Worm (Caenorhabditis elegans) whole organism, young adult: Measurements from ENCODE around the gene Y46G5A.18.

Experiments used
- B0336.3 ChIP-seq: fragments of 200-800 bp; sonication (Bioruptor generic); IDR thresholded peaks from 2 replicates; pipeline ENCODE4 v1.3.6; 2022; ENCODE audit warnings: missing genetic modification characterization, missing compliant biosample characterization
- F22D6.2 ChIP-seq: sonication (generic microtip); optimal IDR thresholded peaks from 2 replicates; lab custom pipeline; 2016; ENCODE audit warnings: mild to moderate bottlenecking, missing genetic modification characterization, missing compliant biosample characterization
- F33H1.4 ChIP-seq: fragments of 200-800 bp; sonication (Bioruptor generic); IDR thresholded peaks from 2 replicates; pipeline ENCODE4 v1.3.6; 2022; ENCODE audit warnings: missing genetic modification reagents, missing genetic modification characterization, missing compliant biosample characterization
- F49E8.2 ChIP-seq: sonication (generic microtip); optimal IDR thresholded peaks from 3 replicates; lab custom pipeline; 2017; ENCODE audit warnings: missing genetic modification characterization, mild to moderate bottlenecking, missing compliant biosample characterization, antibody characterized with exemption, moderate library complexity; ENCODE audit not compliant: insufficient read depth
- F52B5.7 ChIP-seq: sonication (generic microtip); optimal IDR thresholded peaks from 2 replicates; lab custom pipeline; 2016; ENCODE audit warnings: mild to moderate bottlenecking, missing genetic modification characterization, missing compliant biosample characterization
- K11D2.4 ChIP-seq: fragments of 200-800 bp; sonication (Bioruptor generic); IDR thresholded peaks from 2 replicates; pipeline ENCODE4 v1.3.6; 2022; ENCODE audit warnings: missing genetic modification reagents, missing genetic modification characterization, missing compliant biosample characterization
- Y53G8AR.9 ChIP-seq: fragments of 200-800 bp; sonication (Bioruptor generic); conservative IDR thresholded peaks from 2 replicates; pipeline ENCODE4 v1.3.6; 2022; ENCODE audit warnings: missing genetic modification reagents, missing genetic modification characterization, missing compliant biosample characterization
- Y67H2A.10 ChIP-seq: fragments of 200-800 bp; sonication (Bioruptor generic); conservative IDR thresholded peaks from 2 replicates; pipeline ENCODE4 v1.3.6; 2022; ENCODE audit warnings: missing genetic modification reagents, missing genetic modification characterization, missing compliant biosample characterization
- Y95B8A.8 ChIP-seq: fragments of 200-800 bp; sonication (Bioruptor generic); IDR thresholded peaks from 2 replicates; pipeline ENCODE4 v1.3.6; 2022; ENCODE audit warnings: missing genetic modification reagents, missing genetic modification characterization, missing compliant biosample characterization
- ama-1 ChIP-seq, 3 experiments: fragments of 150-350 bp in 1 of 3; sonication (generic microtip) in 2 of 3; optimal IDR thresholded peaks; 2 replicates each; lab custom pipeline; 2014 to 2018; ENCODE audit warnings: missing biosample characterization in 2 of 3, missing genetic modification characterization in 2 of 3, missing genetic modification reagents in 2 of 3
- atf-7 ChIP-seq: sonication (generic microtip); optimal IDR thresholded peaks from 2 replicates; lab custom pipeline; 2017; ENCODE audit warnings: mild to moderate bottlenecking, missing genetic modification characterization, missing compliant biosample characterization
- athp-1 ChIP-seq: sonication (generic microtip); optimal IDR thresholded peaks from 2 replicates; lab custom pipeline; 2017; ENCODE audit warnings: mild to moderate bottlenecking, missing genetic modification characterization, missing compliant biosample characterization
- attf-6 ChIP-seq: fragments of 200-800 bp; sonication (Bioruptor generic); IDR thresholded peaks from 2 replicates; pipeline ENCODE4 v1.3.6; 2022; ENCODE audit warnings: missing genetic modification reagents, missing genetic modification characterization, missing compliant biosample characterization
- bed-1 ChIP-seq: fragments of 200-800 bp; sonication (Bioruptor generic); IDR thresholded peaks from 2 replicates; pipeline ENCODE4 v1.3.6; 2022; ENCODE audit warnings: missing genetic modification reagents, missing genetic modification characterization, missing compliant biosample characterization
- cebp-1 ChIP-seq, 2 experiments: fragments of 200-800 bp in 1 of 2; sonication (Bioruptor generic) in 1 of 2; sonication (generic microtip) in 1 of 2; IDR thresholded peaks in 1 of 2; optimal IDR thresholded peaks in 1 of 2; 2 replicates each; pipeline versions ENCODE4 v1.3.6 to Lab custom; 2017 to 2022; ENCODE audit warnings: missing compliant biosample characterization in 2 of 2, missing genetic modification characterization in 2 of 2, mild to moderate bottlenecking in 1 of 2, missing genetic modification reagents in 1 of 2, moderate library complexity in 1 of 2
- cebp-2 ChIP-seq: fragments of 200-800 bp; sonication (Bioruptor generic); IDR thresholded peaks from 2 replicates; pipeline ENCODE4 v1.3.6; 2022; ENCODE audit warnings: missing genetic modification characterization, missing compliant biosample characterization
- ceh-91 ChIP-seq: fragments of 200-800 bp; sonication (Bioruptor generic); IDR thresholded peaks from 2 replicates; pipeline ENCODE4 v1.3.6; 2022; ENCODE audit warnings: missing genetic modification reagents, missing genetic modification characterization, missing compliant biosample characterization
- chd-7 ChIP-seq: sonication (generic microtip); optimal IDR thresholded peaks from 2 replicates; lab custom pipeline; 2016; ENCODE audit warnings: mild to moderate bottlenecking, missing genetic modification characterization, moderate library complexity, missing compliant biosample characterization
- dox-1 ChIP-seq: fragments of 200-800 bp; sonication (Bioruptor generic); IDR thresholded peaks from 2 replicates; pipeline ENCODE4 v1.3.6; 2022; ENCODE audit warnings: missing genetic modification reagents, missing genetic modification characterization, missing compliant biosample characterization
- ets-4 ChIP-seq: fragments of 200-800 bp; sonication (Bioruptor generic); optimal IDR thresholded peaks from 2 replicates; lab custom pipeline; 2018; ENCODE audit warnings: mild to moderate bottlenecking, missing genetic modification characterization, missing compliant biosample characterization
- him-1 ChIP-seq: sonication (generic microtip); optimal IDR thresholded peaks from 2 replicates; lab custom pipeline; 2016; ENCODE audit warnings: missing genotype, missing genetic modification reagents, missing genetic modification characterization, missing compliant biosample characterization
- hlh-26 ChIP-seq: fragments of 200-800 bp; sonication (Bioruptor generic); conservative IDR thresholded peaks from 2 replicates; pipeline ENCODE4 v1.3.6; 2022; ENCODE audit warnings: missing genetic modification reagents, missing genetic modification characterization, missing compliant biosample characterization
- hmg-1.2 ChIP-seq: fragments of 200-800 bp; sonication (Bioruptor generic); IDR thresholded peaks from 2 replicates; pipeline ENCODE4 v1.3.6; 2022; ENCODE audit warnings: missing genetic modification reagents, missing genetic modification characterization, missing compliant biosample characterization
- hsf-1 ChIP-seq: fragments of 200-800 bp; sonication (Bioruptor generic); IDR thresholded peaks from 2 replicates; pipeline ENCODE4 v1.3.6; 2022; ENCODE audit warnings: missing genetic modification reagents, missing genetic modification characterization, missing compliant biosample characterization
- let-526 ChIP-seq: fragments of 200-800 bp; sonication (Bioruptor generic); IDR thresholded peaks from 2 replicates; pipeline ENCODE4 v1.3.6; 2022; ENCODE audit warnings: missing genetic modification reagents, missing genetic modification characterization, missing compliant biosample characterization
- lin-40 ChIP-seq: sonication (generic microtip); optimal IDR thresholded peaks from 2 replicates; lab custom pipeline; 2016; ENCODE audit warnings: missing genetic modification characterization, mild to moderate bottlenecking, missing compliant biosample characterization, missing genotype, missing genetic modification reagents
- lin-54 ChIP-seq: fragments of 200-800 bp; sonication (Bioruptor generic); optimal IDR thresholded peaks from 2 replicates; lab custom pipeline; 2018; ENCODE audit warnings: mild to moderate bottlenecking, missing genetic modification characterization, missing compliant biosample characterization
- lsl-1 ChIP-seq: fragments of 200-800 bp; sonication (Bioruptor generic); optimal IDR thresholded peaks from 2 replicates; lab custom pipeline; 2018; ENCODE audit warnings: mild to moderate bottlenecking, missing genetic modification characterization, moderate library complexity, missing compliant biosample characterization
- madf-8 ChIP-seq: fragments of 200-800 bp; sonication (Bioruptor generic); conservative IDR thresholded peaks from 2 replicates; pipeline ENCODE4 v1.3.6; 2022; ENCODE audit warnings: missing genetic modification reagents, missing genetic modification characterization, missing compliant biosample characterization
- mcd-1 ChIP-seq: fragments of 200-800 bp; sonication (Bioruptor generic); IDR thresholded peaks from 2 replicates; pipeline ENCODE4 v1.3.6; 2022; ENCODE audit warnings: missing genetic modification reagents, missing genetic modification characterization, missing compliant biosample characterization
- nfya-2 ChIP-seq: fragments of 200-800 bp; sonication (Bioruptor generic); IDR thresholded peaks from 2 replicates; pipeline ENCODE4 v1.3.6; 2022; ENCODE audit warnings: missing genetic modification reagents, missing genetic modification characterization, missing compliant biosample characterization
- nfyb-1 ChIP-seq: fragments of 200-800 bp; sonication (Bioruptor generic); IDR thresholded peaks from 2 replicates; pipeline ENCODE4 v1.3.6; 2022; ENCODE audit warnings: missing genetic modification reagents, missing genetic modification characterization, missing compliant biosample characterization
- nhr-179 ChIP-seq: sonication (generic microtip); optimal IDR thresholded peaks from 2 replicates; lab custom pipeline; 2016; ENCODE audit warnings: mild to moderate bottlenecking, missing genetic modification characterization, missing compliant biosample characterization
- repo-1 ChIP-seq: sonication (generic microtip); optimal IDR thresholded peaks from 2 replicates; lab custom pipeline; 2017; ENCODE audit warnings: mild to moderate bottlenecking, missing genetic modification characterization, missing compliant biosample characterization
- snpc-1.1 ChIP-seq: sonication (generic microtip); optimal IDR thresholded peaks from 2 replicates; lab custom pipeline; 2017; ENCODE audit warnings: missing genetic modification characterization, mild to moderate bottlenecking, missing compliant biosample characterization, antibody characterized with exemption, moderate library complexity, missing genotype, missing genetic modification reagents; ENCODE audit not compliant: insufficient read depth
- somi-1 ChIP-seq: fragments of 200-800 bp; sonication (Bioruptor generic); optimal IDR thresholded peaks from 2 replicates; lab custom pipeline; 2018; ENCODE audit warnings: mild to moderate bottlenecking, missing genetic modification characterization, missing compliant biosample characterization
- tbp1 ChIP-seq: fragments of 200-800 bp; sonication (Bioruptor generic); optimal IDR thresholded peaks from 2 replicates; lab custom pipeline; 2018; ENCODE audit warnings: mild to moderate bottlenecking, missing genetic modification characterization, missing compliant biosample characterization
- tlf-1 ChIP-seq: fragments of 200-800 bp; sonication (Bioruptor generic); optimal IDR thresholded peaks from 2 replicates; lab custom pipeline; 2018; ENCODE audit warnings: mild to moderate bottlenecking, missing genetic modification characterization, missing compliant biosample characterization
- zfh-2 ChIP-seq: fragments of 200-800 bp; sonication (Bioruptor generic); conservative IDR thresholded peaks from 2 replicates; pipeline ENCODE4 v1.3.6; 2022; ENCODE audit warnings: missing genetic modification reagents, missing genetic modification characterization, missing compliant biosample characterization

The Y46G5A.18 gene

ce11 chrII:12795188-12795587, 9.9 kb downstream of the Y46G5A.18 start (continued):
- peak; percentile 13 for TF ChIP-seq repo-1 (tag; lab: Kevin White, UChicago)

ce11 chrII:12790392-12790791, 14.7 kb downstream of the Y46G5A.18 start:
- TF ChIP-seq tlf-1 (GFP tag; lab: Kevin White, UChicago), result no peak
- TF ChIP-seq nfyb-1, result peak; percentile 70
- TF ChIP-seq madf-8 (GFP tag; lab: Robert Waterston, UW), result no peak
- TF ChIP-seq, all 124 proteins: peak for 1

- no peak for TF ChIP-seq ets-4
- 0 out of 2 replicates have a peak, but pooled peaks have one; percentile 19 for TF ChIP-seq dox-1 (GFP tag; lab: Robert Waterston, UW)
- TF ChIP-seq cebp-2, result 0 out of 2 replicates have a peak, but pooled peaks have one; percentile 69
- TF ChIP-seq cebp-1 (GFP tag; IDR thresholded peaks at IDR 0.05; lab: Robert Waterston, UW), result no peak
- TF ChIP-seq cebp-1 (tag; optimal IDR thresholded peaks at IDR 0.05; lab: Kevin White, UChicago), result peak; percentile 8
- TF ChIP-seq B0336.3, result 0 out of 2 replicates have a peak, but pooled peaks have one; percentile 32
- no peak for TF ChIP-seq Y67H2A.10 (GFP tag; lab: Robert Waterston, UW)
- no peak for TF ChIP-seq tbp1
- TF ChIP-seq ceh-91 (GFP tag; lab: Robert Waterston, UW), result no peak
- TF ChIP-seq bed-1 (GFP tag; lab: Robert Waterston, UW), result no peak
- TF ChIP-seq F22D6.2 (tag; lab: Kevin White, UChicago), result no peak
- peak; percentile 57 for TF ChIP-seq zfh-2 (GFP tag; lab: Robert Waterston, UW)
- TF ChIP-seq nfyb-1, result peak; percentile 55; the same call in 1 of the 2 replicates
- TF ChIP-seq mcd-1 (GFP tag; lab: Robert Waterston, UW), result 0 out of 2 replicates have a peak, but pooled peaks have one; percentile 23
- TF ChIP-seq F49E8.2 (tag; lab: Kevin White, UChicago), result no peak
- no peak for TF ChIP-seq atf-7
Observed at ce11 chrII:12789497-12789896, 15.6 kb downstream of the Y46G5A.18 start.

ce11 chrII:12787831-12788248, 17.2 kb downstream of the Y46G5A.18 start, which contains the start of gene alkb-7:
alkb-7 (minus strand) TSS chrII:12788153.
- TF ChIP-seq Y53G8AR.9 (0 out of 2 replicates have a peak, but pooled peaks have one; percentile 11), cebp-2 (0 out of 2 replicates have a peak, but pooled peaks have one; percentile 26), nfya-2 (GFP tag; lab: Robert Waterston, UW) (no peak), dox-1 (GFP tag; lab: Robert Waterston, UW) (peak; percentile 33; the same call in 1 of the 2 replicates), let-526 (GFP tag; lab: Robert Waterston, UW) (0 out of 2 replicates have a peak, but pooled peaks have one; percentile 37), ama-1 (optimal IDR thresholded peaks at IDR 0.05; lab: Kevin White, UChicago) (no peak), ama-1 (GFP tag; optimal IDR thresholded peaks at IDR 0.05; lab: Kevin White, UChicago) (peak; percentile 8 to 70), snpc-1.1 (tag; lab: Kevin White, UChicago) (no peak), ceh-91 (GFP tag; lab: Robert Waterston, UW) (0 out of 2 replicates have a peak, but pooled peaks have one; percentile 34), F33H1.4 (GFP tag; lab: Robert Waterston, UW) (peak; percentile 6; the same call in 1 of the 2 replicates), mcd-1 (GFP tag; lab: Robert Waterston, UW) (peak; percentile 50), hsf-1 (peak; percentile 32; the same call in 1 of the 2 replicates), hlh-26 (GFP tag; lab: Robert Waterston, UW) (no peak), athp-1 (peak; percentile 3), Y95B8A.8 (peak; percentile 10; the same call in 1 of the 2 replicates), K11D2.4 (GFP tag; lab: Robert Waterston, UW) (no peak), tbp1 (peak; percentile 6), him-1 (peak; percentile 44), B0336.3 (peak; percentile 59; the same call in 1 of the 2 replicates), attf-6 (GFP tag; lab: Robert Waterston, UW) (0 out of 2 replicates have a peak, but pooled peaks have one; percentile 19), repo-1 (tag; lab: Kevin White, UChicago) (peak; percentile 38), lin-40 (tag; lab: Kevin White, UChicago) (peak; percentile 2), lin-54 (GFP tag; lab: Kevin White, UChicago) (peak; percentile 40), lsl-1 (no peak), nfyb-1 (peak; percentile 62; the same call in 1 of the 2 replicates), somi-1 (GFP tag; lab: Kevin White, UChicago) (peak; percentile 30), cebp-1 (GFP tag; IDR thresholded peaks at IDR 0.05; lab: Robert Waterston, UW) (peak; percentile 50; the same call in 1 of the 2 replicates), cebp-1 (tag; optimal IDR thresholded peaks at IDR 0.05; lab: Kevin White, UChicago) (peak; percentile 84), chd-7 (tag; lab: Kevin White, UChicago) (peak; percentile 49), nhr-179 (tag; lab: Kevin White, UChicago) (no peak), hmg-1.2 (GFP tag; lab: Robert Waterston, UW) (0 out of 2 replicates have a peak, but pooled peaks have one; percentile 4), F52B5.7 (peak; percentile 27), atf-7 (no peak)
